Fruit fly (Drosophila melanogaster): ENCODE results near the gene Dph5.

Dph5 gene

DNA sequence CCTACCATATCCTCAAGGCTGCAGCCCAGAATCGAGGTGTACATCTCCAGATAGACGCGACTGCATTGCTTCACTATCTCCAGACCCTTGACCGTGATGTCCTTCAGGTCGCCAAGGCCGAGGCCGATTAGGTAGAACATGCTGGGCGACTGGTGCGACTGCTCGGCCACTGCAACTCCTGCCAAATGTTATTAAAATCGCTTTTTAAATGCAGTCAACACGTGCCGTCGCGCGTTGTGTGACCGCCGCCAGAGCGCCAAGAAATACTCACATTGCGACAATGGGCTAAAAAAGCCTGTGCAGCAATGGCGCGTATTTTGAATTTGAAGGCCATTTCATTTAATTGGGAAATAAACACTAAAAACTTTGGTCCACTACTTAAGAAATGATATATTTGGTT, at the start of gene Dph5:
Gene Dph5 (minus strand): TSS at position 245 of the 400 bp plus-strand sequence.
- no peak for TF ChIP-seq Myc (optimal IDR thresholded peaks at IDR 0.05)
- TF ChIP-seq dl (GFP tag; optimal IDR thresholded peaks at IDR 0.05; ENCODE audit: insufficient read depth in 1 of 2, partially characterized antibody in 2 of 2): no peak
- TF ChIP-seq rgr (GFP tag; optimal IDR thresholded peaks at IDR 0.05): no peak
- TF ChIP-seq Jra (GFP tag; optimal IDR thresholded peaks at IDR 0.05): no peak
- no peak for TF ChIP-seq dmrt93B (GFP tag; optimal IDR thresholded peaks at IDR 0.05)
- TF ChIP-seq sv (GFP tag; optimal IDR thresholded peaks at IDR 0.05): no peak
- TF ChIP-seq GATAd (GFP tag; optimal IDR thresholded peaks at IDR 0.05): no peak

- TF ChIP-seq Rel (GFP tag; optimal IDR thresholded peaks at IDR 0.05) (no peak), Rel (tag; optimal IDR thresholded peaks at IDR 0.05) (peak; percentile 14), GATAd (GFP tag; optimal IDR thresholded peaks at IDR 0.05) (no peak), CG32264 (GFP tag; optimal IDR thresholded peaks at IDR 0.05) (no peak), rgr (GFP tag; optimal IDR thresholded peaks at IDR 0.05) (no peak), Myc (optimal IDR thresholded peaks at IDR 0.05) (peak; percentile 43)
Observed at dm6 chr3R:22632181-22632580, 49.2 kb upstream of the Dph5 start.

dm6 chr3R:22631156-22631555, 48.1 kb upstream of the Dph5 start:
- no peak for TF ChIP-seq tai (GFP tag; optimal IDR thresholded peaks at IDR 0.05)
- no peak for TF ChIP-seq Jra (GFP tag; optimal IDR thresholded peaks at IDR 0.05)
- no peak for TF ChIP-seq pan (optimal IDR thresholded peaks at IDR 0.05)
- no peak for TF ChIP-seq Rel (GFP tag; optimal IDR thresholded peaks at IDR 0.05)
- no peak for TF ChIP-seq Rel (tag; optimal IDR thresholded peaks at IDR 0.05)
- TF ChIP-seq usp (GFP tag; optimal IDR thresholded peaks at IDR 0.05): no peak
- no peak for TF ChIP-seq dsf (GFP tag; optimal IDR thresholded peaks at IDR 0.05; ENCODE audit: borderline replicate concordance)
- no peak for TF ChIP-seq HLH106 (tag; optimal IDR thresholded peaks at IDR 0.05)
- no peak for TF ChIP-seq foxo (GFP tag; optimal IDR thresholded peaks at IDR 0.05)
- no peak for TF ChIP-seq CrebA (GFP tag; optimal IDR thresholded peaks at IDR 0.05; ENCODE audit: borderline replicate concordance)

DNA sequence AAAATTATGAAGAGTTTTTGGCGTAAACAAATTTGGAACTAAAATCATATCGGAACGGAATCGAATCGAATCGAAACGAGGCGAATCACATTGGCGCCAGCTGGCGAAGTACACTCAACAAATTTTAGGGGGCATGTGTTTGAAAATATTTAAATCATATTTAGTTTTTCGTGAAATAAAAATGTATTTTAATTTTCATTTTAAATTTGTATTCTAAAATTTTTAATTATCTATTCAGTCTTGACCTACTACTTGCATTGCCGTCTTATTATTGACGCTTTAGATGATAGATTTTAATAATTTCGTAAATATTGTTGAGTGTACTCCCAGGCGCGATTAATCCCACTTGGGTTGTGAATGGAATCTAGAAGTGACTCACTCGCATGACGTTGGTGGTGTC, 46.1 kb upstream of the Dph5 start:
- TF ChIP-seq jim (GFP tag; optimal IDR thresholded peaks at IDR 0.05) (no peak), dmrt93B (GFP tag; optimal IDR thresholded peaks at IDR 0.05) (no peak), br (GFP tag; optimal IDR thresholded peaks at IDR 0.05) (no peak), N (GFP tag; optimal IDR thresholded peaks at IDR 0.05) (no peak), fru (GFP tag; optimal IDR thresholded peaks at IDR 0.05) (no peak), Jra (GFP tag; optimal IDR thresholded peaks at IDR 0.05) (no peak)

DNA sequence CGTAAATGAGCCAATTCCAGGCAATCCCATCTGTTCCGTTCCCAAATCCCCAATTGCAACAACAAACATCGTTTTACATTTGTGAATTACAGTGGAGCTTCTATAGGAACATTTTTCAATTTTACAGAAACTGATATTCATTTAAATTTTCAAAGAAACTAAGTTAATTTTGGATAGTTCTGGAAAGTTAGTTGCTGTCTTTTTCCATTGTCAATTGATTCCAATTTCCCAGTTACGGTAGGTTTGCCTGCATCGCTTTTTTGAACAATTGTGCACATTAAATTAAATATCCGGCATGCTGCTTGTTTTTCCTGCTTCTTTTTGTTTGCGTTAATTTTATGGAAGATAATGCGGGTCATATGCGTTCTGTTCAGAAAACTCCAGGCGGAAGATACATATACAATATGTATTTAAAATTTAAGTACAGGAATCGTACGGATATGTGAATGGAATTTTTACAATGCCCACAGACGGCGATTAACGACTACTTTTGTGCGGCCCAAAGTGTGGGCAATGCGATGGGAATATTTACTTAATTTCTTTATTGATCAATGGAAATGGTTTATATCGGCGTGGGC, 45.0 kb upstream of the Dph5 start:
- TF ChIP-seq Dfd (GFP tag; optimal IDR thresholded peaks at IDR 0.05) (no peak), OdsH (GFP tag; optimal IDR thresholded peaks at IDR 0.05) (peak; percentile 75), pan (optimal IDR thresholded peaks at IDR 0.05) (no peak), Mio (GFP tag; optimal IDR thresholded peaks at IDR 0.05) (no peak), woc (GFP tag; optimal IDR thresholded peaks at IDR 0.05) (peak; percentile 51), Sp1 (GFP tag; optimal IDR thresholded peaks at IDR 0.05) (peak; percentile 68), N (GFP tag; optimal IDR thresholded peaks at IDR 0.05) (no peak), lola (GFP tag; optimal IDR thresholded peaks at IDR 0.05) (no peak), Jra (GFP tag; optimal IDR thresholded peaks at IDR 0.05) (peak; percentile 36), dsf (GFP tag; optimal IDR thresholded peaks at IDR 0.05; ENCODE audit: borderline replicate concordance) (no peak), CrebA (GFP tag; optimal IDR thresholded peaks at IDR 0.05; ENCODE audit: borderline replicate concordance) (no peak), foxo (GFP tag; optimal IDR thresholded peaks at IDR 0.05) (peak in 1 of 2 experiments; percentile 54), CG32264 (GFP tag; optimal IDR thresholded peaks at IDR 0.05) (no peak), brk (GFP tag; optimal IDR thresholded peaks at IDR 0.05) (no peak), rgr (GFP tag; optimal IDR thresholded peaks at IDR 0.05) (peak; percentile 80), Rel (GFP tag; optimal IDR thresholded peaks at IDR 0.05) (no peak), Rel (tag; optimal IDR thresholded peaks at IDR 0.05) (no peak), Hnf4 (GFP tag; optimal IDR thresholded peaks at IDR 0.05) (peak; percentile 69), dmrt93B (GFP tag; optimal IDR thresholded peaks at IDR 0.05) (no peak), sv (GFP tag; optimal IDR thresholded peaks at IDR 0.05) (no peak), h (GFP tag; optimal IDR thresholded peaks at IDR 0.05) (peak; percentile 12), Abd-B (GFP tag; optimal IDR thresholded peaks at IDR 0.05) (no peak), fru (GFP tag; optimal IDR thresholded peaks at IDR 0.05) (peak; percentile 8), HLH106 (tag; optimal IDR thresholded peaks at IDR 0.05) (peak; percentile 45), sage (GFP tag; optimal IDR thresholded peaks at IDR 0.05) (peak; percentile 3), Dif (GFP tag; optimal IDR thresholded peaks at IDR 0.05; ENCODE audit: partially characterized antibody) (no peak), Hr83 (GFP tag; optimal IDR thresholded peaks at IDR 0.05; ENCODE audit: poor library complexity, severe bottlenecking) (no peak), CG9705 (GFP tag; optimal IDR thresholded peaks at IDR 0.05) (no peak), Hr78 (GFP tag; optimal IDR thresholded peaks at IDR 0.05) (no peak), br (GFP tag; optimal IDR thresholded peaks at IDR 0.05) (peak; percentile 74), Vsx2 (GFP tag; optimal IDR thresholded peaks at IDR 0.05; ENCODE audit: partially characterized antibody) (no peak), tai (GFP tag; optimal IDR thresholded peaks at IDR 0.05) (peak; percentile 78), Myc (optimal IDR thresholded peaks at IDR 0.05) (no peak), jim (GFP tag; optimal IDR thresholded peaks at IDR 0.05) (no peak), dl (GFP tag; optimal IDR thresholded peaks at IDR 0.05; ENCODE audit: insufficient read depth in 1 of 2, partially characterized antibody in 2 of 2) (no peak), GATAd (GFP tag; optimal IDR thresholded peaks at IDR 0.05) (no peak), usp (GFP tag; optimal IDR thresholded peaks at IDR 0.05) (no peak), psq (GFP tag; optimal IDR thresholded peaks at IDR 0.05) (peak; percentile 67)
